Worm (Caenorhabditis elegans): Measurements from ENCODE around the gene acl-3.

- no peak for TF ChIP-seq bed-1 (GFP tag; IDR thresholded peaks at IDR 0.05)
- TF ChIP-seq tbx-9 (tag; optimal IDR thresholded peaks at IDR 0.05; ENCODE audit: borderline replicate concordance), result no peak
- TF ChIP-seq K12H6.12 (tag; optimal IDR thresholded peaks at IDR 0.05), result no peak
- no peak for TF ChIP-seq him-1 (tag; optimal IDR thresholded peaks at IDR 0.05)
Measured at ce11 chrIV:11700752-11701151, 48.9 kb upstream of the acl-3 start, which contains the start of gene dpy-20.
